Worm (Caenorhabditis elegans) whole organism, young adult: ENCODE results near the gene str-159.
A peak's percentile ranks its signal among the peaks of the same experiment; 100 is the strongest.

Source experiments
- B0019.2 ChIP-seq: fragments of 200-800 bp; sonication (Bioruptor generic); conservative IDR thresholded peaks from 2 replicates; pipeline ENCODE4 v1.3.6; 2022; ENCODE audit warnings: missing genetic modification reagents, missing genetic modification characterization, missing compliant biosample characterization
- B0261.1 ChIP-seq: sonication (generic microtip); optimal IDR thresholded peaks from 2 replicates; lab custom pipeline; 2016; ENCODE audit warnings: mild to moderate bottlenecking, missing genetic modification characterization, moderate library complexity, missing compliant biosample characterization
- C06A6.2 ChIP-seq: fragments of 200-800 bp; sonication (Bioruptor generic); conservative IDR thresholded peaks from 2 replicates; pipeline ENCODE4 v1.3.6; 2022; ENCODE audit warnings: missing genetic modification characterization, missing compliant biosample characterization
- F49E8.2 ChIP-seq: sonication (generic microtip); optimal IDR thresholded peaks from 3 replicates; lab custom pipeline; 2017; ENCODE audit warnings: missing genetic modification characterization, mild to moderate bottlenecking, missing compliant biosample characterization, antibody characterized with exemption, moderate library complexity; ENCODE audit not compliant: insufficient read depth
- F52B5.7 ChIP-seq: sonication (generic microtip); optimal IDR thresholded peaks from 2 replicates; lab custom pipeline; 2016; ENCODE audit warnings: mild to moderate bottlenecking, missing genetic modification characterization, missing compliant biosample characterization
- F55B11.4 ChIP-seq: sonication (generic microtip); optimal IDR thresholded peaks from 2 replicates; lab custom pipeline; 2016; ENCODE audit warnings: missing compliant biosample characterization, missing genetic modification characterization, borderline replicate concordance; ENCODE audit not compliant: insufficient read depth
- T26A5.8 ChIP-seq: sonication (generic microtip); optimal IDR thresholded peaks from 2 replicates; lab custom pipeline; 2016; ENCODE audit warnings: missing genetic modification characterization, missing compliant biosample characterization
- Y53F4B.3 ChIP-seq: fragments of 200-800 bp; sonication (Bioruptor generic); IDR thresholded peaks from 2 replicates; pipeline ENCODE4 v1.3.6; 2022; ENCODE audit warnings: missing genetic modification reagents, missing genetic modification characterization, missing compliant biosample characterization
- Y56A3A.18 ChIP-seq: fragments of 200-800 bp; sonication (Bioruptor generic); IDR thresholded peaks from 2 replicates; pipeline ENCODE4 v1.3.6; 2022; ENCODE audit warnings: missing genetic modification reagents, missing genetic modification characterization, missing compliant biosample characterization
- Y67H2A.10 ChIP-seq: fragments of 200-800 bp; sonication (Bioruptor generic); conservative IDR thresholded peaks from 2 replicates; pipeline ENCODE4 v1.3.6; 2022; ENCODE audit warnings: missing genetic modification reagents, missing genetic modification characterization, missing compliant biosample characterization
- bed-2 ChIP-seq: fragments of 200-800 bp; sonication (Bioruptor generic); IDR thresholded peaks from 2 replicates; pipeline ENCODE4 v1.3.6; 2022; ENCODE audit warnings: missing genetic modification reagents, missing genetic modification characterization, missing compliant biosample characterization
- ccch-3 ChIP-seq: fragments of 200-800 bp; sonication (Bioruptor generic); optimal IDR thresholded peaks from 2 replicates; lab custom pipeline; 2018; ENCODE audit warnings: mild to moderate bottlenecking, missing genetic modification characterization, missing compliant biosample characterization
- cebp-2 ChIP-seq: fragments of 200-800 bp; sonication (Bioruptor generic); IDR thresholded peaks from 2 replicates; pipeline ENCODE4 v1.3.6; 2022; ENCODE audit warnings: missing genetic modification characterization, missing compliant biosample characterization
- ceh-27 ChIP-seq: fragments of 200-800 bp; sonication (Bioruptor generic); optimal IDR thresholded peaks from 2 replicates; lab custom pipeline; 2018; ENCODE audit warnings: mild to moderate bottlenecking, missing genetic modification characterization, moderate library complexity, missing compliant biosample characterization
- ceh-40 ChIP-seq: fragments of 200-800 bp; sonication (Bioruptor generic); IDR thresholded peaks from 2 replicates; pipeline ENCODE4 v1.3.6; 2022; ENCODE audit warnings: missing genetic modification characterization, missing compliant biosample characterization
- die-1 ChIP-seq: sonication (generic microtip); optimal IDR thresholded peaks from 2 replicates; lab custom pipeline; 2016; ENCODE audit warnings: missing genotype, mild to moderate bottlenecking, missing genetic modification characterization, missing compliant biosample characterization
- efl-1 ChIP-seq: fragments of 150-350 bp; optimal IDR thresholded peaks from 2 replicates; lab custom pipeline; 2014; ENCODE audit warnings: missing biosample characterization, missing genetic modification reagents, missing genetic modification characterization
- hmg-1.2 ChIP-seq: fragments of 200-800 bp; sonication (Bioruptor generic); IDR thresholded peaks from 2 replicates; pipeline ENCODE4 v1.3.6; 2022; ENCODE audit warnings: missing genetic modification reagents, missing genetic modification characterization, missing compliant biosample characterization
- hmg-20 ChIP-seq: fragments of 200-800 bp; sonication (Bioruptor generic); IDR thresholded peaks from 2 replicates; pipeline ENCODE4 v1.3.6; 2022; ENCODE audit warnings: missing genetic modification reagents, missing genetic modification characterization, missing compliant biosample characterization
- hsf-1 ChIP-seq: fragments of 200-800 bp; sonication (Bioruptor generic); IDR thresholded peaks from 2 replicates; pipeline ENCODE4 v1.3.6; 2022; ENCODE audit warnings: missing genetic modification reagents, missing genetic modification characterization, missing compliant biosample characterization
- lin-35 ChIP-seq, 3 experiments: fragments of 150-350 bp in 2 of 3; sonication (generic microtip) in 1 of 3; optimal IDR thresholded peaks; 2 replicates each; lab custom pipeline; 2014 to 2018; ENCODE audit warnings: missing biosample characterization in 3 of 3, missing genetic modification characterization in 3 of 3, missing genetic modification reagents in 3 of 3
- lir-1 ChIP-seq: fragments of 200-800 bp; sonication (Bioruptor generic); conservative IDR thresholded peaks from 2 replicates; pipeline ENCODE4 v1.3.6; 2022; ENCODE audit warnings: missing genetic modification reagents, missing genetic modification characterization, missing compliant biosample characterization
- mcd-1 ChIP-seq: fragments of 200-800 bp; sonication (Bioruptor generic); IDR thresholded peaks from 2 replicates; pipeline ENCODE4 v1.3.6; 2022; ENCODE audit warnings: missing genetic modification reagents, missing genetic modification characterization, missing compliant biosample characterization
- mes-4 ChIP-seq: sonication (generic microtip); optimal IDR thresholded peaks from 2 replicates; lab custom pipeline; 2016; ENCODE audit warnings: missing genotype, missing genetic modification characterization, missing compliant biosample characterization
- snpc-1.1 ChIP-seq: sonication (generic microtip); optimal IDR thresholded peaks from 2 replicates; lab custom pipeline; 2017; ENCODE audit warnings: missing genetic modification characterization, mild to moderate bottlenecking, missing compliant biosample characterization, antibody characterized with exemption, moderate library complexity, missing genotype, missing genetic modification reagents; ENCODE audit not compliant: insufficient read depth
- snpc-1.3 ChIP-seq: sonication (generic microtip); optimal IDR thresholded peaks from 2 replicates; lab custom pipeline; 2017; ENCODE audit warnings: missing genetic modification characterization, mild to moderate bottlenecking, missing compliant biosample characterization, antibody characterized with exemption, moderate library complexity, missing genotype, missing genetic modification reagents; ENCODE audit not compliant: insufficient read depth
- somi-1 ChIP-seq: fragments of 200-800 bp; sonication (Bioruptor generic); optimal IDR thresholded peaks from 2 replicates; lab custom pipeline; 2018; ENCODE audit warnings: mild to moderate bottlenecking, missing genetic modification characterization, missing compliant biosample characterization
- xnd-1 ChIP-seq: sonication (generic microtip); optimal IDR thresholded peaks from 2 replicates; lab custom pipeline; 2016; ENCODE audit warnings: missing genotype, missing genetic modification reagents, missing genetic modification characterization, missing compliant biosample characterization
- ztf-18 ChIP-seq: sonication (generic microtip); optimal IDR thresholded peaks from 2 replicates; lab custom pipeline; 2016; ENCODE audit warnings: missing genotype, mild to moderate bottlenecking, missing genetic modification characterization, missing compliant biosample characterization
- ztf-22 ChIP-seq: fragments of 200-800 bp; sonication (Bioruptor generic); optimal IDR thresholded peaks from 2 replicates; lab custom pipeline; 2018; ENCODE audit warnings: mild to moderate bottlenecking, missing genetic modification characterization, moderate library complexity, missing compliant biosample characterization

str-159 gene

ce11 chrIV:4885435-4885834 lies 23.7 kb upstream of the str-159 start (continued):
- TF ChIP-seq B0261.1 (tag; lab: Kevin White, UChicago) (peak; percentile 53), F52B5.7 (tag; lab: Kevin White, UChicago) (no peak), die-1 (tag; lab: Kevin White, UChicago) (peak; percentile 58), ztf-18 (tag; lab: Kevin White, UChicago) (peak; percentile 23), snpc-1.1 (tag; lab: Kevin White, UChicago) (peak; percentile 88)
- TF ChIP-seq, all 124 proteins: peak for 14

- TF ChIP-seq ceh-40 (GFP tag; lab: Robert Waterston, UW) (no peak), B0019.2 (GFP tag; lab: Robert Waterston, UW) (no peak), C06A6.2 (no peak), Y53F4B.3 (GFP tag; lab: Robert Waterston, UW) (no peak), F55B11.4 (tag; lab: Kevin White, UChicago) (no peak), somi-1 (no peak)
Measured at ce11 chrIV:4887258-4887657, 21.9 kb upstream of the str-159 start, which contains the start of gene T08B6.1. Gene T08B6.1, minus strand, starts transcription at chrIV:4887358.

- no peak for TF ChIP-seq Y67H2A.10
- TF ChIP-seq ccch-3 (GFP tag; lab: Kevin White, UChicago), result no peak
- no peak for TF ChIP-seq C06A6.2
- no peak for TF ChIP-seq T26A5.8 (tag; lab: Kevin White, UChicago)
- no peak for TF ChIP-seq mcd-1 (GFP tag; lab: Robert Waterston, UW)
- TF ChIP-seq, all 124 proteins: peak for 0
Measured at ce11 chrIV:4889613-4890012, 19.5 kb upstream of the str-159 start, which contains the start of gene sgnh-1. Gene sgnh-1, plus strand, starts transcription at chrIV:4889913.

- TF ChIP-seq xnd-1 (tag; lab: Kevin White, UChicago) (no peak), ccch-3 (GFP tag; lab: Kevin White, UChicago) (no peak), ztf-22 (no peak), efl-1 (GFP tag; lab: Kevin White, UChicago) (no peak), Y56A3A.18 (GFP tag; lab: Robert Waterston, UW) (no peak), lin-35 (GFP tag; optimal IDR thresholded peaks at IDR 0.05; lab: Kevin White, UChicago) (no peak), bed-2 (GFP tag; lab: Robert Waterston, UW) (no peak), B0019.2 (GFP tag; lab: Robert Waterston, UW) (no peak), lir-1 (GFP tag; lab: Robert Waterston, UW) (no peak), mes-4 (tag; lab: Kevin White, UChicago) (no peak), F49E8.2 (tag; lab: Kevin White, UChicago) (no peak), ceh-27 (GFP tag; lab: Kevin White, UChicago) (no peak), hmg-1.2 (GFP tag; lab: Robert Waterston, UW) (no peak), snpc-1.3 (tag; lab: Kevin White, UChicago) (no peak), cebp-2 (GFP tag; lab: Robert Waterston, UW) (no peak), ztf-18 (tag; lab: Kevin White, UChicago) (no peak), hmg-20 (GFP tag; lab: Robert Waterston, UW) (no peak)
Measured at ce11 chrIV:4890543-4890942, 18.6 kb upstream of the str-159 start, which contains the start of gene T08B6.9. Gene T08B6.9, plus strand, starts transcription at chrIV:4890843.

ce11 chrIV:4897707-4898106 lies 11.4 kb upstream of the str-159 start:
- TF ChIP-seq hsf-1, result peak; percentile 95
